Fruit fly (Drosophila melanogaster): ENCODE measurements around the gene pie.

The pie gene

dm6 chr2L:10430802-10431476 lies 8.4 kb upstream of the pie start, which contains the start of the genes Bug22 and TfIIB:
Gene Bug22, minus strand, starts transcription at chr2L:10430918.
Gene TfIIB, plus strand, starts transcription at chr2L:10431338.
- TF ChIP-seq CG12605 (GFP tag; IDR thresholded peaks at IDR 0.05) (no peak), Ets98B (GFP tag; IDR thresholded peaks at IDR 0.05) (no peak; the same call in 1 of the 2 replicates), D1 (tag; optimal IDR thresholded peaks at IDR 0.05) (no peak), rn (GFP tag; IDR thresholded peaks at IDR 0.05) (0 out of 2 replicates have a peak, but pooled peaks have one; percentile 29), CG32121 (GFP tag; IDR thresholded peaks at IDR 0.05) (peak; percentile 65), Pif1A (GFP tag; optimal IDR thresholded peaks at IDR 0.05) (no peak), CG17806 (tag; optimal IDR thresholded peaks at IDR 0.05) (peak; percentile 46), CG8159 (tag; optimal IDR thresholded peaks at IDR 0.05) (no peak), EcR (GFP tag; optimal IDR thresholded peaks at IDR 0.05) (no peak), CG9948 (tag; optimal IDR thresholded peaks at IDR 0.05) (peak; percentile 46), CG14655 (GFP tag; optimal IDR thresholded peaks at IDR 0.05) (no peak), CG4496 (GFP tag; IDR thresholded peaks at IDR 0.05) (peak; percentile 61; the same call in 2 of the 3 replicates), CG13204 (GFP tag; optimal IDR thresholded peaks at IDR 0.05) (no peak), CG10348 (GFP tag; IDR thresholded peaks at IDR 0.05) (no peak), CG8301 (tag; optimal IDR thresholded peaks at IDR 0.05) (no peak), Pif1B (GFP tag; optimal IDR thresholded peaks at IDR 0.05) (no peak), CG15710 (tag; optimal IDR thresholded peaks at IDR 0.05) (peak; percentile 51), Snoo (tag; optimal IDR thresholded peaks at IDR 0.05) (peak; percentile 51), fd96Ca (GFP tag; IDR thresholded peaks at IDR 0.05) (no peak), CG34367 (tag; optimal IDR thresholded peaks at IDR 0.05) (no peak), gl (tag; optimal IDR thresholded peaks at IDR 0.05) (no peak)

dm6 chr2L:10428528-10428927 lies 5.9 kb upstream of the pie start, which contains the start of gene CG5188:
Gene CG5188, plus strand, starts transcription at chr2L:10428829.
- TF ChIP-seq rn (GFP tag; IDR thresholded peaks at IDR 0.05) (no peak), Pif1A (GFP tag; optimal IDR thresholded peaks at IDR 0.05) (no peak), gl (tag; optimal IDR thresholded peaks at IDR 0.05) (no peak), CG17806 (tag; optimal IDR thresholded peaks at IDR 0.05) (peak; percentile 38), CG13204 (GFP tag; optimal IDR thresholded peaks at IDR 0.05) (no peak), Ets98B (GFP tag; IDR thresholded peaks at IDR 0.05) (peak; percentile 62; the same call in 1 of the 2 replicates), CG14655 (GFP tag; optimal IDR thresholded peaks at IDR 0.05) (no peak), Pif1B (GFP tag; optimal IDR thresholded peaks at IDR 0.05) (no peak), CG32121 (GFP tag; IDR thresholded peaks at IDR 0.05) (peak; percentile 48), CG15710 (tag; optimal IDR thresholded peaks at IDR 0.05) (peak; percentile 34), D1 (tag; optimal IDR thresholded peaks at IDR 0.05) (no peak), CG12605 (GFP tag; IDR thresholded peaks at IDR 0.05) (peak; percentile 58), fd96Ca (GFP tag; IDR thresholded peaks at IDR 0.05) (no peak), CG34367 (tag; optimal IDR thresholded peaks at IDR 0.05) (no peak), CG8301 (tag; optimal IDR thresholded peaks at IDR 0.05) (peak; percentile 50), CG9948 (tag; optimal IDR thresholded peaks at IDR 0.05) (peak; percentile 9), CG4496 (GFP tag; IDR thresholded peaks at IDR 0.05) (peak; percentile 25; the same call in 1 of the 3 replicates), CG10348 (GFP tag; IDR thresholded peaks at IDR 0.05) (no peak), EcR (GFP tag; optimal IDR thresholded peaks at IDR 0.05) (no peak), CG8159 (tag; optimal IDR thresholded peaks at IDR 0.05) (peak; percentile 48), Snoo (tag; optimal IDR thresholded peaks at IDR 0.05) (peak; percentile 34)

dm6 chr2L:10426534-10427048 lies 4.0 kb upstream of the pie start, which contains the start of the genes SmB and KdelR:
Gene SmB, minus strand, starts transcription at chr2L:10426627.
Gene KdelR, plus strand, starts transcription at chr2L:10426887.
- TF ChIP-seq CG9948 (tag; optimal IDR thresholded peaks at IDR 0.05) (no peak), CG34367 (tag; optimal IDR thresholded peaks at IDR 0.05) (no peak), CG15710 (tag; optimal IDR thresholded peaks at IDR 0.05) (no peak), rn (GFP tag; IDR thresholded peaks at IDR 0.05) (no peak), gl (tag; optimal IDR thresholded peaks at IDR 0.05) (no peak), CG4496 (GFP tag; IDR thresholded peaks at IDR 0.05) (no peak), CG32121 (GFP tag; IDR thresholded peaks at IDR 0.05) (no peak), Pif1A (GFP tag; optimal IDR thresholded peaks at IDR 0.05) (no peak), Pif1B (GFP tag; optimal IDR thresholded peaks at IDR 0.05) (no peak), CG10348 (GFP tag; IDR thresholded peaks at IDR 0.05) (no peak), CG8159 (tag; optimal IDR thresholded peaks at IDR 0.05) (no peak), fd96Ca (GFP tag; IDR thresholded peaks at IDR 0.05) (no peak), CG8301 (tag; optimal IDR thresholded peaks at IDR 0.05) (no peak), CG13204 (GFP tag; optimal IDR thresholded peaks at IDR 0.05) (no peak)

- TF ChIP-seq rn (GFP tag; IDR thresholded peaks at IDR 0.05) = no peak
- TF ChIP-seq Snoo (tag; optimal IDR thresholded peaks at IDR 0.05) = no peak
- no peak for TF ChIP-seq CG8159 (tag; optimal IDR thresholded peaks at IDR 0.05)
- no peak for TF ChIP-seq Pif1A (GFP tag; optimal IDR thresholded peaks at IDR 0.05)
- TF ChIP-seq CG13204 (GFP tag; optimal IDR thresholded peaks at IDR 0.05) = no peak
- TF ChIP-seq CG9948 (tag; optimal IDR thresholded peaks at IDR 0.05) = no peak
- TF ChIP-seq CG32121 (GFP tag; IDR thresholded peaks at IDR 0.05) = no peak
- TF ChIP-seq CG14655 (GFP tag; optimal IDR thresholded peaks at IDR 0.05) = no peak
- no peak for TF ChIP-seq CG12605 (GFP tag; IDR thresholded peaks at IDR 0.05)
- TF ChIP-seq CG34367 (tag; optimal IDR thresholded peaks at IDR 0.05) = no peak
These were observed 3.0 kb upstream of the pie start for dm6 chr2L:10425599-10425998.

dm6 chr2L:10418981-10419380 lies 3.6 kb downstream of the pie start, which contains the start of gene RfC3:
Gene RfC3, plus strand, starts transcription at chr2L:10419190.
- no peak for TF ChIP-seq CG15710 (tag; optimal IDR thresholded peaks at IDR 0.05)
- TF ChIP-seq CG32121 (GFP tag; IDR thresholded peaks at IDR 0.05) = no peak

Data from whole organism, pupa.